Fruit fly (Drosophila melanogaster): ENCODE data around the gene Mon1.

Mon1 gene

dm6 chr2L:4850356-4850755 lies at the start of gene Mon1, which contains the start of gene mRpS2:
Gene Mon1 (plus strand): TSS chr2L:4850641.
Gene mRpS2 (minus strand): TSS chr2L:4850419.
- TF ChIP-seq jim (GFP tag; optimal IDR thresholded peaks at IDR 0.05): peak; percentile 43
- peak; percentile 83 for TF ChIP-seq br (GFP tag; optimal IDR thresholded peaks at IDR 0.05)
- TF ChIP-seq HLH106 (tag; optimal IDR thresholded peaks at IDR 0.05): peak; percentile 97
- peak; percentile 4 for TF ChIP-seq Rel (GFP tag; optimal IDR thresholded peaks at IDR 0.05)
- TF ChIP-seq Rel (tag; optimal IDR thresholded peaks at IDR 0.05): peak; percentile 69
- TF ChIP-seq Dif (GFP tag; optimal IDR thresholded peaks at IDR 0.05; ENCODE audit: partially characterized antibody): no peak
- no peak for TF ChIP-seq N (GFP tag; optimal IDR thresholded peaks at IDR 0.05)
- peak; percentile 93 for TF ChIP-seq Hnf4 (GFP tag; optimal IDR thresholded peaks at IDR 0.05)
- peak; percentile 81 for TF ChIP-seq sage (GFP tag; optimal IDR thresholded peaks at IDR 0.05)
- TF ChIP-seq dmrt93B (GFP tag; optimal IDR thresholded peaks at IDR 0.05): peak; percentile 86
- TF ChIP-seq psq (GFP tag; optimal IDR thresholded peaks at IDR 0.05): peak; percentile 91
- no peak for TF ChIP-seq CrebA (GFP tag; optimal IDR thresholded peaks at IDR 0.05; ENCODE audit: borderline replicate concordance)
- peak; percentile 83 for TF ChIP-seq ey (GFP tag; optimal IDR thresholded peaks at IDR 0.05)
- TF ChIP-seq h (GFP tag; optimal IDR thresholded peaks at IDR 0.05): peak; percentile 90
- peak; percentile 82 for TF ChIP-seq Jra (GFP tag; optimal IDR thresholded peaks at IDR 0.05)
- no peak for TF ChIP-seq usp (GFP tag; optimal IDR thresholded peaks at IDR 0.05)
- TF ChIP-seq Vsx2 (GFP tag; optimal IDR thresholded peaks at IDR 0.05; ENCODE audit: partially characterized antibody): no peak
- TF ChIP-seq OdsH (GFP tag; optimal IDR thresholded peaks at IDR 0.05): peak; percentile 94
- TF ChIP-seq Mio (GFP tag; optimal IDR thresholded peaks at IDR 0.05): no peak
- TF ChIP-seq Myc (optimal IDR thresholded peaks at IDR 0.05): peak; percentile 34
- peak in 1 of 2 experiments; percentile 96 for TF ChIP-seq foxo (GFP tag; optimal IDR thresholded peaks at IDR 0.05)
- TF ChIP-seq tai (GFP tag; optimal IDR thresholded peaks at IDR 0.05): no peak
- peak; percentile 88 for TF ChIP-seq fru (GFP tag; optimal IDR thresholded peaks at IDR 0.05)
- TF ChIP-seq rgr (GFP tag; optimal IDR thresholded peaks at IDR 0.05): peak; percentile 96
- no peak for TF ChIP-seq Hr78 (GFP tag; optimal IDR thresholded peaks at IDR 0.05)
- TF ChIP-seq brk (GFP tag; optimal IDR thresholded peaks at IDR 0.05): no peak
- TF ChIP-seq Sp1 (GFP tag; optimal IDR thresholded peaks at IDR 0.05): peak; percentile 93
- no peak for TF ChIP-seq Abd-B (GFP tag; optimal IDR thresholded peaks at IDR 0.05)
- TF ChIP-seq lola (GFP tag; optimal IDR thresholded peaks at IDR 0.05): no peak
- peak; percentile 93 for TF ChIP-seq sv (GFP tag; optimal IDR thresholded peaks at IDR 0.05)
- peak; percentile 74 for TF ChIP-seq dsf (GFP tag; optimal IDR thresholded peaks at IDR 0.05; ENCODE audit: borderline replicate concordance)
- TF ChIP-seq CG9705 (GFP tag; optimal IDR thresholded peaks at IDR 0.05): peak; percentile 86
- TF ChIP-seq GATAd (GFP tag; optimal IDR thresholded peaks at IDR 0.05): peak; percentile 86
- no peak for TF ChIP-seq pan (optimal IDR thresholded peaks at IDR 0.05)
- peak; percentile 62 for TF ChIP-seq woc (GFP tag; optimal IDR thresholded peaks at IDR 0.05)
- peak; percentile 89 for TF ChIP-seq Hr83 (GFP tag; optimal IDR thresholded peaks at IDR 0.05; ENCODE audit: poor library complexity, severe bottlenecking)
- TF ChIP-seq CG32264 (GFP tag; optimal IDR thresholded peaks at IDR 0.05): peak; percentile 66
- no peak for TF ChIP-seq Dfd (GFP tag; optimal IDR thresholded peaks at IDR 0.05)
- no peak for TF ChIP-seq dl (GFP tag; optimal IDR thresholded peaks at IDR 0.05; ENCODE audit: insufficient read depth in 1 of 2, partially characterized antibody in 2 of 2)

- no peak for TF ChIP-seq Myc (optimal IDR thresholded peaks at IDR 0.05)
- TF ChIP-seq Dfd (GFP tag; optimal IDR thresholded peaks at IDR 0.05): no peak
- no peak for TF ChIP-seq sv (GFP tag; optimal IDR thresholded peaks at IDR 0.05)
- TF ChIP-seq usp (GFP tag; optimal IDR thresholded peaks at IDR 0.05): no peak
- no peak for TF ChIP-seq CG9705 (GFP tag; optimal IDR thresholded peaks at IDR 0.05)
- TF ChIP-seq fru (GFP tag; optimal IDR thresholded peaks at IDR 0.05): no peak
- no peak for TF ChIP-seq sage (GFP tag; optimal IDR thresholded peaks at IDR 0.05)
- TF ChIP-seq ey (GFP tag; optimal IDR thresholded peaks at IDR 0.05): no peak
- TF ChIP-seq dmrt93B (GFP tag; optimal IDR thresholded peaks at IDR 0.05): no peak
- no peak for TF ChIP-seq Hr78 (GFP tag; optimal IDR thresholded peaks at IDR 0.05)
- no peak for TF ChIP-seq brk (GFP tag; optimal IDR thresholded peaks at IDR 0.05)
- no peak for TF ChIP-seq br (GFP tag; optimal IDR thresholded peaks at IDR 0.05)
Observed at dm6 chr2L:4801705-4802216, 48.7 kb upstream of the Mon1 start, which contains the start of gene slf. Gene slf (minus strand): TSS chr2L:4801923.

Data from whole organism, wandering third instar larva.